Worm (Caenorhabditis elegans) whole organism, L1 larva: ENCODE data around the gene sra-2.
A peak's percentile ranks its signal among the peaks of the same experiment; 100 is the strongest.

ENCODE experiments used
- C34B4.2 ChIP-seq: sonication (generic microtip); optimal IDR thresholded peaks from 2 replicates; lab custom pipeline; 2017; ENCODE audit warnings: mild to moderate bottlenecking, missing genetic modification characterization, missing compliant biosample characterization
- F16B12.6 ChIP-seq: fragments of 150-350 bp; optimal IDR thresholded peaks from 2 replicates; lab custom pipeline; 2014; ENCODE audit warnings: missing biosample characterization, missing genetic modification characterization
- blmp-1 ChIP-seq: fragments of 150-350 bp; optimal IDR thresholded peaks from 2 replicates; lab custom pipeline; 2014; ENCODE audit warnings: missing biosample characterization, missing genetic modification characterization
- ceh-8 ChIP-seq: fragments of 200-800 bp; sonication (Bioruptor generic); optimal IDR thresholded peaks from 2 replicates; lab custom pipeline; 2018; ENCODE audit warnings: mild to moderate bottlenecking, missing genetic modification characterization, moderate library complexity, missing compliant biosample characterization
- ceh-82 ChIP-seq, 3 experiments: fragments of 150-350 bp in 1 of 3; sonication (generic microtip) in 2 of 3; optimal IDR thresholded peaks; 2 replicates each; lab custom pipeline; 2014 to 2017; ENCODE audit warnings: missing biosample characterization in 3 of 3, missing genetic modification characterization in 3 of 3
- ceh-90 ChIP-seq: sonication (generic microtip); optimal IDR thresholded peaks from 2 replicates; lab custom pipeline; 2016; ENCODE audit warnings: missing genetic modification characterization, missing compliant biosample characterization
- dpl-1 ChIP-seq, 3 experiments: fragments of 150-350 bp in 2 of 3; sonication (generic microtip) in 1 of 3; optimal IDR thresholded peaks; 2 replicates each; lab custom pipeline; 2014 to 2017; ENCODE audit warnings: missing biosample characterization in 3 of 3, missing genetic modification characterization in 3 of 3, missing genetic modification reagents in 3 of 3
- dsc-1 ChIP-seq: sonication (generic microtip); optimal IDR thresholded peaks from 2 replicates; lab custom pipeline; 2016; ENCODE audit warnings: mild to moderate bottlenecking, missing genetic modification characterization, missing compliant biosample characterization
- efl-1 ChIP-seq, 4 experiments: fragments of 150-350 bp; optimal IDR thresholded peaks in 3 of 4; peaks in 1 of 4; 1 replicate in 1 of 4; 2 replicates in 3 of 4; lab custom pipeline; 2014; ENCODE audit warnings: missing biosample characterization in 2 of 4, missing genetic modification characterization in 2 of 4, missing genetic modification reagents in 2 of 4
- elt-3 ChIP-seq, 6 experiments: fragments of 150-350 bp in 1 of 6; sonication (generic microtip); optimal IDR thresholded peaks; 2 replicates each; lab custom pipeline; 2017 to 2018; ENCODE audit warnings: missing biosample characterization in 6 of 6, missing genetic modification characterization in 6 of 6, inconsistent platforms in 1 of 6
- fkh-10 ChIP-seq: sonication (generic microtip); optimal IDR thresholded peaks from 2 replicates; lab custom pipeline; 2017; ENCODE audit warnings: missing biosample characterization, missing genetic modification reagents, missing genetic modification characterization
- fkh-8 ChIP-seq: sonication (generic microtip); optimal IDR thresholded peaks from 2 replicates; lab custom pipeline; 2016; ENCODE audit warnings: mild to moderate bottlenecking, missing genetic modification characterization, missing compliant biosample characterization
- grh-1 ChIP-seq: fragments of 200-800 bp; sonication (Bioruptor generic); IDR thresholded peaks from 2 replicates; pipeline ENCODE4 v1.3.6; 2022; ENCODE audit warnings: missing genetic modification reagents, missing genetic modification characterization, missing compliant biosample characterization
- lin-13 ChIP-seq: fragments of 150-350 bp; optimal IDR thresholded peaks from 2 replicates; lab custom pipeline; 2014; ENCODE audit warnings: missing biosample characterization, missing genetic modification reagents, missing genetic modification characterization
- lin-14 ChIP-seq: fragments of 200-800 bp; sonication (Bioruptor generic); optimal IDR thresholded peaks from 2 replicates; lab custom pipeline; 2018; ENCODE audit warnings: mild to moderate bottlenecking, missing genetic modification characterization, moderate library complexity, missing compliant biosample characterization
- lin-35 ChIP-seq, 2 experiments: fragments of 150-350 bp; optimal IDR thresholded peaks; 2 replicates each; lab custom pipeline; 2014; ENCODE audit warnings: missing biosample characterization in 2 of 2, missing genetic modification characterization in 2 of 2, missing genetic modification reagents in 2 of 2
- lin-39 ChIP-seq: fragments of 150-350 bp; optimal IDR thresholded peaks from 2 replicates; lab custom pipeline; 2014; ENCODE audit warnings: missing biosample characterization, missing genetic modification reagents, missing genetic modification characterization
- lsy-2 ChIP-seq, 2 experiments: fragments of 150-350 bp; optimal IDR thresholded peaks; 2 replicates each; lab custom pipeline; 2014; ENCODE audit warnings: missing biosample characterization in 2 of 2, missing genetic modification characterization in 2 of 2
- mdl-1 ChIP-seq, 2 experiments: fragments of 150-350 bp; optimal IDR thresholded peaks; 2 replicates each; lab custom pipeline; 2014 to 2017; ENCODE audit warnings: missing biosample characterization in 2 of 2, missing genetic modification characterization in 2 of 2, inconsistent platforms in 1 of 2
- mep-1 ChIP-seq: fragments of 150-350 bp; optimal IDR thresholded peaks from 2 replicates; lab custom pipeline; 2014; ENCODE audit warnings: missing biosample characterization, missing genetic modification characterization
- nhr-11 ChIP-seq: fragments of 150-350 bp; optimal IDR thresholded peaks from 2 replicates; lab custom pipeline; 2014; ENCODE audit warnings: missing biosample characterization, missing genetic modification characterization
- nhr-19 ChIP-seq: fragments of 200-800 bp; sonication (Bioruptor generic); conservative IDR thresholded peaks from 2 replicates; pipeline ENCODE4 v1.3.6; 2022; ENCODE audit warnings: missing genetic modification characterization, missing compliant biosample characterization
- nhr-20 ChIP-seq: sonication (generic microtip); optimal IDR thresholded peaks from 2 replicates; lab custom pipeline; 2016; ENCODE audit warnings: mild to moderate bottlenecking, missing genetic modification characterization, missing compliant biosample characterization
- nhr-47 ChIP-seq: sonication (generic microtip); optimal IDR thresholded peaks from 2 replicates; lab custom pipeline; 2016; ENCODE audit warnings: mild to moderate bottlenecking, missing genetic modification characterization, moderate library complexity, missing compliant biosample characterization
- nhr-71 ChIP-seq: sonication (generic microtip); optimal IDR thresholded peaks from 2 replicates; lab custom pipeline; 2016; ENCODE audit warnings: mild to moderate bottlenecking, missing genetic modification characterization, moderate library complexity, missing compliant biosample characterization
- nhr-76 ChIP-seq: sonication (generic microtip); optimal IDR thresholded peaks from 2 replicates; lab custom pipeline; 2017; ENCODE audit warnings: missing biosample characterization, missing genetic modification characterization
- nhr-77 ChIP-seq: fragments of 150-350 bp; optimal IDR thresholded peaks from 2 replicates; lab custom pipeline; 2014; ENCODE audit warnings: missing biosample characterization, missing genetic modification characterization
- nhr-85 ChIP-seq: sonication (generic microtip); peaks from one replicate; lab custom pipeline; 2016; ENCODE audit warnings: missing genetic modification characterization, inconsistent platforms, missing compliant biosample characterization
- nhr-90 ChIP-seq: sonication (generic microtip); optimal IDR thresholded peaks from 2 replicates; lab custom pipeline; 2016; ENCODE audit warnings: mild to moderate bottlenecking, missing genetic modification characterization, missing compliant biosample characterization; ENCODE audit not compliant: poor library complexity
- pax-3 ChIP-seq: fragments of 200-800 bp; sonication (Bioruptor generic); optimal IDR thresholded peaks from 2 replicates; lab custom pipeline; 2018; ENCODE audit warnings: mild to moderate bottlenecking, missing genetic modification characterization, moderate library complexity, missing compliant biosample characterization
- snpc-4 ChIP-seq: fragments of 150-350 bp; optimal IDR thresholded peaks from 2 replicates; lab custom pipeline; 2014; ENCODE audit warnings: missing biosample characterization, missing genetic modification characterization
- snu-23 ChIP-seq: sonication (generic microtip); optimal IDR thresholded peaks from 2 replicates; lab custom pipeline; 2016; ENCODE audit warnings: missing genetic modification characterization, missing compliant biosample characterization
- sox-4 ChIP-seq: sonication (generic microtip); optimal IDR thresholded peaks from 2 replicates; lab custom pipeline; 2016; ENCODE audit warnings: missing genetic modification characterization, missing compliant biosample characterization
- swsn-7 ChIP-seq: sonication (generic microtip); optimal IDR thresholded peaks from 2 replicates; lab custom pipeline; 2016; ENCODE audit warnings: missing genetic modification characterization, missing compliant biosample characterization
- tbx-2 ChIP-seq: sonication (generic microtip); optimal IDR thresholded peaks from 2 replicates; lab custom pipeline; 2016; ENCODE audit warnings: missing genetic modification characterization, missing compliant biosample characterization
- unc-30 ChIP-seq: sonication (generic microtip); optimal IDR thresholded peaks from 2 replicates; lab custom pipeline; 2017; ENCODE audit warnings: missing biosample characterization, missing genetic modification characterization
- unc-86 ChIP-seq: sonication (generic microtip); optimal IDR thresholded peaks from 2 replicates; lab custom pipeline; 2016; ENCODE audit warnings: missing genetic modification characterization, missing compliant biosample characterization
- unc-98 ChIP-seq: fragments of 200-800 bp; sonication (Bioruptor generic); IDR thresholded peaks from 2 replicates; pipeline ENCODE4 v1.3.6; 2022; ENCODE audit warnings: missing genetic modification characterization, missing compliant biosample characterization
- zag-1 ChIP-seq: fragments of 150-350 bp; optimal IDR thresholded peaks from 2 replicates; lab custom pipeline; 2014; ENCODE audit warnings: missing biosample characterization, missing genetic modification characterization
- zip-4 ChIP-seq: fragments of 200-800 bp; sonication (Bioruptor generic); optimal IDR thresholded peaks from 2 replicates; lab custom pipeline; 2018; ENCODE audit warnings: mild to moderate bottlenecking, missing genetic modification characterization, moderate library complexity, missing compliant biosample characterization

The sra-2 gene

DNA sequence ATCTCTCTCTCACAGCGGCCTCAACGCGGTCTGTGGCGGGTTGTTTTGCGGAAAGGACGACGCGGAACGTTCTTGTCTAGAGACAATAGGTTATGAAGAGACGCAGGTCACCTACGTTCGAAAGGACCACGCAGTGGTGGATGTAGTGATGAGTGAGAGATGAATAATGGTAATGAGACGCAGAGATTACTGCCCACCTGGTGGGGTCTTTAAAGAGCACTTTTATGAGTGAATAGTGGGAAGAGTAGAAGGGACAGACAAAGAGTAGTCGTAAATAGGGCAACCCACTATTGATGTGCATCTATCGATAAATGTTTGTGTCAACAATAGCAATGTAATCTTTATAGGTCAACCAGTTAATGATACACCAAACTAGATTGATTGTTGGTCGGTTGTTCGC lies 37.5 kb upstream of the sra-2 start:
- TF ChIP-seq fkh-8 (tag; lab: Kevin White, UChicago), result no peak
- TF ChIP-seq unc-98 (GFP tag; lab: Robert Waterston, UW), result no peak
- no peak for TF ChIP-seq nhr-76 (tag; lab: Kevin White, UChicago)
- TF ChIP-seq snu-23 (GFP tag; lab: Kevin White, UChicago), result no peak
- TF ChIP-seq sox-4, result no peak
- no peak for TF ChIP-seq pax-3
- TF ChIP-seq elt-3 (tag; optimal IDR thresholded peaks at IDR 0.05; lab: Kevin White, UChicago), result no peak
- TF ChIP-seq swsn-7 (tag; lab: Kevin White, UChicago), result no peak
- no peak for TF ChIP-seq C34B4.2 (tag; lab: Kevin White, UChicago)
- no peak for TF ChIP-seq nhr-77 (tag; lab: Kevin White, UChicago)
- TF ChIP-seq mep-1 (tag; lab: Kevin White, UChicago), result no peak
- TF ChIP-seq grh-1, result no peak
- TF ChIP-seq nhr-20 (tag; lab: Kevin White, UChicago), result no peak
- no peak for TF ChIP-seq efl-1 (optimal IDR thresholded peaks at IDR 0.05; lab: Kevin White, UChicago)
- TF ChIP-seq efl-1 (GFP tag; optimal IDR thresholded peaks at IDR 0.05 in 1 of 2; lab: Kevin White, UChicago), result no peak
- TF ChIP-seq lin-13 (GFP tag; lab: Kevin White, UChicago), result no peak

DNA sequence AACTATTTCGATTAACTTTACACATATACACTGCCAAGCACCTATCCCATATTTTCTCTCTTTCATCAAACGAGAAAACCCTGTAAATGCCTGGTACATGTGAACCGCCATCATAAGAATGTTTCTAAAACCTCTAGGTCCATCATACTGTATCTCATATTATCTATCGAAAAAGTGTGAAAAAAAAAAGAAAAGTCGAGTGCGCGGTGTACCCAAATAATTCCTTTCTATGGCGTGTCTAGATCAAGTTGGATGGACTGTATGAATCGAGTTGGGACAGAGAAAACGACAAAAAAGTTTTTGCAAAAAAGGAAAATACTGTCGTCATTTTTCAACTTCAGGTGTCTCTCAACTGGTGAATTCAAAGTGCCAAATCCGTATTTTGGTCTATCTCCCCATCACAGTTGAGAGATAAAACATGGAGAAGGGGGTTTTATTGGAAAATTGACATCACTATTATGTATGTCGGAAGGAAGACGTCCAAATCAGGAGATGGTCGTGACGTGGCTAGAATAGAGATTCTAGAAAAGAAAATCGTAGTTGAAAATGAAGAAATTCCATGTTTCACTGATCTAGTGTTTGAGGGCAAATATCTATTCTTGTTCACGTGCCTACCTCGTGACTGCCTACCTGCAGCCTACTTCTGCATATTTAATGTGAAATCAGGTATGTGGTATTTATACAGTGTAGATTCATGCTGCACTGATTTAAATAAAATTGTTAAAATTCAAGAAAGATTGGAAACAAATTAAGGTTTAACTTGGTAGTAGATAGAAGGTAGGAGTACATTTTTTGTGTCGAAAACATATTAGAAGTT lies 35.1 kb upstream of the sra-2 start:
- TF ChIP-seq mep-1 (tag; lab: Kevin White, UChicago) (peak; percentile 36), ceh-8 (GFP tag; lab: Kevin White, UChicago) (no peak), elt-3 (tag; optimal IDR thresholded peaks at IDR 0.05; lab: Kevin White, UChicago) (peak in 2 of 6 experiments; percentile 1 to 45), snu-23 (GFP tag; lab: Kevin White, UChicago) (peak; percentile 63), blmp-1 (peak; percentile 38), nhr-90 (tag; lab: Kevin White, UChicago) (peak; percentile 54), lin-14 (peak; percentile 58), ceh-82 (tag; optimal IDR thresholded peaks at IDR 0.05; lab: Kevin White, UChicago) (no peak), lin-39 (no peak), unc-30 (tag; lab: Kevin White, UChicago) (no peak), dsc-1 (no peak), nhr-11 (tag; lab: Kevin White, UChicago) (no peak), grh-1 (peak; percentile 36; the same call in 1 of the 2 replicates), nhr-47 (tag; lab: Kevin White, UChicago) (peak; percentile 24), mdl-1 (tag; optimal IDR thresholded peaks at IDR 0.05; lab: Kevin White, UChicago) (no peak), nhr-71 (tag; lab: Kevin White, UChicago) (peak; percentile 77), F16B12.6 (tag; lab: Kevin White, UChicago) (no peak), unc-86 (tag; lab: Kevin White, UChicago) (no peak), ceh-90 (no peak), snpc-4 (tag; lab: Kevin White, UChicago) (no peak), nhr-20 (tag; lab: Kevin White, UChicago) (peak; percentile 64), lin-35 (GFP tag; optimal IDR thresholded peaks at IDR 0.05; lab: Kevin White, UChicago) (peak in 1 of 2 experiments; percentile 7), nhr-19 (GFP tag; lab: Robert Waterston, UW) (peak; percentile 34; the same call in 1 of the 2 replicates), dpl-1 (GFP tag; optimal IDR thresholded peaks at IDR 0.05; lab: Kevin White, UChicago) (no peak), nhr-85 (tag; lab: Kevin White, UChicago) (peak; percentile 96), lsy-2 (tag; optimal IDR thresholded peaks at IDR 0.05; lab: Kevin White, UChicago) (peak in 1 of 2 experiments; percentile 58), fkh-10 (GFP tag; lab: Kevin White, UChicago) (no peak)
- TF ChIP-seq, all 84 proteins: peak for 14

DNA sequence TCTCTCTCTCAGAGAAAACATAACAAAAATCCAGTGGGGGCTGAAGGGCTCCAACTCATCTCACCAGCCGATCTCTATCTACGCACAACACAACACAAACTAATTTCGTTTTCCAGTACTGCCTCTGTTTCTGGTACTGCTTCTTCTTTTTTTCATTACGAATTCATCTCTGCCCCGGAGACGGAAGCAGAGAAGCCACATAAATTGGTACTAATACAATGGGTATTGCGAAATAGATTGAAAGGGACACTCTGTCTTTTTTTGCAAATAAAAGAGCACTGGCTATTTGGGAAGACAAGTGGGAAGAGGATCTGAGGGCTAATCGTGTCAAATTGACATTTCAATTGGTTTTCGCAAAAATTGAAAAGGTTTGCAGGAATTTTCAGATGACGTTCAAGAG lies 31.3 kb upstream of the sra-2 start:
- TF ChIP-seq lin-14, result peak; percentile 79
- peak; percentile 2 for TF ChIP-seq snu-23 (GFP tag; lab: Kevin White, UChicago)
- peak; percentile 16 for TF ChIP-seq zag-1 (tag; lab: Kevin White, UChicago)
- peak in 1 of 3 experiments; percentile 20 for TF ChIP-seq ceh-82 (tag; optimal IDR thresholded peaks at IDR 0.05; lab: Kevin White, UChicago)
- TF ChIP-seq lin-39, result no peak
- peak; percentile 24 for TF ChIP-seq nhr-71 (tag; lab: Kevin White, UChicago)
- peak; percentile 17 for TF ChIP-seq tbx-2
- TF ChIP-seq zip-4 (GFP tag; lab: Kevin White, UChicago), result peak; percentile 37
- no peak for TF ChIP-seq efl-1 (optimal IDR thresholded peaks at IDR 0.05; lab: Kevin White, UChicago)
- peak in 1 of 2 experiments; percentile 16 for TF ChIP-seq efl-1 (GFP tag; optimal IDR thresholded peaks at IDR 0.05 in 1 of 2; lab: Kevin White, UChicago)
- no peak for TF ChIP-seq nhr-20 (tag; lab: Kevin White, UChicago)
- peak in 1 of 2 experiments; percentile 19 for TF ChIP-seq lsy-2 (tag; optimal IDR thresholded peaks at IDR 0.05; lab: Kevin White, UChicago)
- no peak for TF ChIP-seq nhr-85 (tag; lab: Kevin White, UChicago)
- TF ChIP-seq blmp-1, result no peak
